Worm (Caenorhabditis elegans) whole organism, L3 larva: ENCODE results near the gene F01F1.15.

Experiments
- R02D3.7 ChIP-seq: fragments of 150-350 bp; optimal IDR thresholded peaks from 2 replicates; lab custom pipeline; 2014; ENCODE audit warnings: missing biosample characterization, missing genetic modification characterization
- ZK546.5 ChIP-seq: sonication (generic microtip); optimal IDR thresholded peaks from 2 replicates; lab custom pipeline; 2017; ENCODE audit warnings: missing biosample characterization, missing genetic modification characterization
- ceh-16 ChIP-seq: sonication (generic microtip); optimal IDR thresholded peaks from 2 replicates; lab custom pipeline; 2017; ENCODE audit warnings: missing biosample characterization, missing genetic modification characterization
- ceh-28 ChIP-seq: fragments of 150-350 bp; optimal IDR thresholded peaks from 2 replicates; lab custom pipeline; 2014; ENCODE audit warnings: missing biosample characterization, missing genetic modification reagents, missing genetic modification characterization
- ceh-82 ChIP-seq: fragments of 150-350 bp; optimal IDR thresholded peaks from 2 replicates; lab custom pipeline; 2014; ENCODE audit warnings: missing biosample characterization, missing genetic modification characterization
- ceh-9 ChIP-seq: sonication (generic microtip); optimal IDR thresholded peaks from 2 replicates; lab custom pipeline; 2018; ENCODE audit warnings: missing biosample characterization, missing genetic modification characterization
- daf-12 ChIP-seq: fragments of 150-350 bp; optimal IDR thresholded peaks from 2 replicates; lab custom pipeline; 2014; ENCODE audit warnings: missing biosample characterization, missing genetic modification reagents, missing genetic modification characterization
- egl-27 ChIP-seq: sonication (generic microtip); optimal IDR thresholded peaks from 4 replicates; lab custom pipeline; 2017; ENCODE audit warnings: missing biosample characterization, missing genetic modification reagents, missing genetic modification characterization
- elt-1 ChIP-seq: fragments of 150-350 bp; optimal IDR thresholded peaks from 2 replicates; lab custom pipeline; 2014; ENCODE audit warnings: missing biosample characterization, missing genetic modification characterization
- elt-2 ChIP-seq: sonication (generic microtip); optimal IDR thresholded peaks from 2 replicates; lab custom pipeline; 2016; ENCODE audit warnings: missing genetic modification reagents, mild to moderate bottlenecking, missing genetic modification characterization, missing compliant biosample characterization
- elt-3 ChIP-seq, 3 experiments: fragments of 150-350 bp in 1 of 3; sonication (generic microtip) in 2 of 3; optimal IDR thresholded peaks; 2 replicates in 2 of 3; 4 replicates in 1 of 3; lab custom pipeline; 2014 to 2017; ENCODE audit warnings: missing biosample characterization in 3 of 3, missing genetic modification characterization in 3 of 3
- eor-1 ChIP-seq, 2 experiments: fragments of 150-350 bp; optimal IDR thresholded peaks; 2 replicates each; lab custom pipeline; 2014 to 2018; ENCODE audit warnings: missing biosample characterization in 2 of 2, missing genetic modification characterization in 2 of 2
- fos-1 ChIP-seq: fragments of 150-350 bp; optimal IDR thresholded peaks from 2 replicates; lab custom pipeline; 2014; ENCODE audit warnings: missing biosample characterization, missing genetic modification characterization
- hmg-11 ChIP-seq: sonication (generic microtip); optimal IDR thresholded peaks from 2 replicates; lab custom pipeline; 2016; ENCODE audit warnings: missing genetic modification characterization, missing compliant biosample characterization
- jun-1 ChIP-seq: fragments of 150-350 bp; optimal IDR thresholded peaks from 2 replicates; lab custom pipeline; 2014; ENCODE audit warnings: missing biosample characterization, missing genetic modification reagents, missing genetic modification characterization
- lin-15B ChIP-seq: fragments of 150-350 bp; optimal IDR thresholded peaks from 2 replicates; lab custom pipeline; 2014; ENCODE audit warnings: missing biosample characterization, missing genetic modification characterization
- lin-39 ChIP-seq: fragments of 150-350 bp; optimal IDR thresholded peaks from 2 replicates; lab custom pipeline; 2018; ENCODE audit warnings: missing biosample characterization, missing genetic modification reagents, missing genetic modification characterization
- lsy-12 ChIP-seq: sonication (generic microtip); optimal IDR thresholded peaks from 2 replicates; lab custom pipeline; 2016; ENCODE audit warnings: mild to moderate bottlenecking, missing genetic modification characterization, missing compliant biosample characterization
- mdl-1 ChIP-seq: fragments of 150-350 bp; optimal IDR thresholded peaks from 2 replicates; lab custom pipeline; 2014; ENCODE audit warnings: missing biosample characterization, missing genetic modification characterization
- mml-1 ChIP-seq: fragments of 150-350 bp; sonication (generic microtip); optimal IDR thresholded peaks from 3 replicates; lab custom pipeline; 2014; ENCODE audit warnings: missing biosample characterization, missing genetic modification characterization
- nfya-1 ChIP-seq: sonication (generic microtip); optimal IDR thresholded peaks from 2 replicates; lab custom pipeline; 2017; ENCODE audit warnings: missing genetic modification characterization, mild to moderate bottlenecking, missing compliant biosample characterization, antibody characterized with exemption, moderate library complexity; ENCODE audit not compliant: insufficient read depth
- nhr-11 ChIP-seq: fragments of 150-350 bp; optimal IDR thresholded peaks from 2 replicates; lab custom pipeline; 2014; ENCODE audit warnings: missing biosample characterization, missing genetic modification characterization
- nhr-12 ChIP-seq: fragments of 150-350 bp; optimal IDR thresholded peaks from 2 replicates; lab custom pipeline; 2014; ENCODE audit warnings: missing biosample characterization, missing genetic modification characterization
- nhr-23 ChIP-seq: fragments of 150-350 bp; optimal IDR thresholded peaks from 2 replicates; lab custom pipeline; 2014; ENCODE audit warnings: missing biosample characterization, missing genetic modification reagents, missing genetic modification characterization
- nhr-43 ChIP-seq: sonication (generic microtip); optimal IDR thresholded peaks from 2 replicates; lab custom pipeline; 2016; ENCODE audit warnings: mild to moderate bottlenecking, missing genetic modification characterization, missing compliant biosample characterization; ENCODE audit not compliant: poor library complexity, severe bottlenecking
- nhr-76 ChIP-seq: fragments of 150-350 bp; sonication (generic microtip); optimal IDR thresholded peaks from 5 replicates; lab custom pipeline; 2014; ENCODE audit warnings: missing biosample characterization, missing genetic modification characterization
- nhr-77 ChIP-seq: fragments of 150-350 bp; optimal IDR thresholded peaks from 2 replicates; lab custom pipeline; 2014; ENCODE audit warnings: missing biosample characterization, missing genetic modification characterization
- pha-4 ChIP-seq: fragments of 150-350 bp; optimal IDR thresholded peaks from 2 replicates; lab custom pipeline; 2014; ENCODE audit warnings: missing biosample characterization, missing genetic modification reagents, missing genetic modification characterization
- pqm-1 ChIP-seq: fragments of 150-350 bp; optimal IDR thresholded peaks from 2 replicates; lab custom pipeline; 2017; ENCODE audit warnings: missing biosample characterization, missing genetic modification characterization, inconsistent platforms
- sea-2 ChIP-seq: fragments of 150-350 bp; sonication (generic microtip); optimal IDR thresholded peaks from 4 replicates; lab custom pipeline; 2014; ENCODE audit warnings: missing biosample characterization, missing genetic modification reagents, missing genetic modification characterization
- skn-1 ChIP-seq: fragments of 150-350 bp; optimal IDR thresholded peaks from 2 replicates; lab custom pipeline; 2014; ENCODE audit warnings: missing biosample characterization, missing genetic modification characterization
- tbx-2 ChIP-seq: sonication (generic microtip); optimal IDR thresholded peaks from 2 replicates; lab custom pipeline; 2016; ENCODE audit warnings: mild to moderate bottlenecking, missing genetic modification characterization, missing compliant biosample characterization
- unc-62 ChIP-seq: fragments of 150-350 bp; sonication (generic microtip); optimal IDR thresholded peaks from 4 replicates; lab custom pipeline; 2014; ENCODE audit warnings: missing biosample characterization, missing genetic modification reagents, missing genetic modification characterization
- zag-1 ChIP-seq: fragments of 150-350 bp; optimal IDR thresholded peaks from 2 replicates; lab custom pipeline; 2014; ENCODE audit warnings: missing biosample characterization, missing genetic modification characterization
- ztf-11 ChIP-seq: fragments of 150-350 bp; optimal IDR thresholded peaks from 2 replicates; lab custom pipeline; 2014; ENCODE audit warnings: missing biosample characterization, missing genetic modification characterization
- ztf-4 ChIP-seq: fragments of 150-350 bp; optimal IDR thresholded peaks from 2 replicates; lab custom pipeline; 2014; ENCODE audit warnings: missing biosample characterization, missing genetic modification characterization

The F01F1.15 gene

ce11 chrIII:5906059-5906458, 36.7 kb upstream of the F01F1.15 start, which contains the start of gene dpff-1:
TSS of gene dpff-1 (minus strand) at chrIII:5906346.
- TF ChIP-seq mdl-1 (tag; lab: Kevin White, UChicago): no peak
- TF ChIP-seq elt-3 (tag; optimal IDR thresholded peaks at IDR 0.05; lab: Kevin White, UChicago): no peak
- TF ChIP-seq ceh-9: no peak
- no peak for TF ChIP-seq ztf-11 (tag; lab: Kevin White, UChicago)
- TF ChIP-seq nhr-23 (tag; lab: Kevin White, UChicago): peak; percentile 10
- no peak for TF ChIP-seq nhr-12 (tag; lab: Kevin White, UChicago)
- no peak for TF ChIP-seq mml-1 (tag; lab: Kevin White, UChicago)
- no peak for TF ChIP-seq nhr-43 (tag; lab: Kevin White, UChicago)
- TF ChIP-seq skn-1 (tag; lab: Kevin White, UChicago): no peak
- peak; percentile 52 for TF ChIP-seq nfya-1 (tag; lab: Kevin White, UChicago)
- TF ChIP-seq ceh-28 (tag; lab: Kevin White, UChicago): peak; percentile 54
- peak; percentile 13 for TF ChIP-seq pha-4 (tag; lab: Kevin White, UChicago)
- TF ChIP-seq tbx-2 (tag; lab: Kevin White, UChicago): no peak
- TF ChIP-seq hmg-11 (tag; lab: Kevin White, UChicago): peak; percentile 61
- no peak for TF ChIP-seq lin-15B (tag; lab: Kevin White, UChicago)
- TF ChIP-seq lsy-12 (tag; lab: Kevin White, UChicago): no peak

ce11 chrIII:5902558-5902957, 33.2 kb upstream of the F01F1.15 start:
- TF ChIP-seq ztf-11 (tag; lab: Kevin White, UChicago) (no peak), lsy-12 (tag; lab: Kevin White, UChicago) (no peak), nhr-12 (tag; lab: Kevin White, UChicago) (no peak), egl-27 (tag; lab: Kevin White, UChicago) (no peak), R02D3.7 (tag; lab: Kevin White, UChicago) (no peak), daf-12 (tag; lab: Kevin White, UChicago) (no peak), nhr-77 (tag; lab: Kevin White, UChicago) (no peak), ceh-9 (no peak), nhr-43 (tag; lab: Kevin White, UChicago) (no peak), nhr-11 (tag; lab: Kevin White, UChicago) (no peak), fos-1 (tag; lab: Kevin White, UChicago) (no peak), zag-1 (tag; lab: Kevin White, UChicago) (no peak), nhr-76 (tag; lab: Kevin White, UChicago) (no peak), elt-3 (tag; optimal IDR thresholded peaks at IDR 0.05; lab: Kevin White, UChicago) (no peak), ceh-28 (tag; lab: Kevin White, UChicago) (no peak), skn-1 (tag; lab: Kevin White, UChicago) (no peak), lin-39 (tag; lab: Kevin White, UChicago) (no peak)

ce11 chrIII:5900709-5901108, 31.4 kb upstream of the F01F1.15 start:
- TF ChIP-seq elt-2 (tag; lab: Kevin White, UChicago): peak; percentile 26
- TF ChIP-seq pha-4 (tag; lab: Kevin White, UChicago): peak; percentile 50
- no peak for TF ChIP-seq zag-1 (tag; lab: Kevin White, UChicago)
- peak; percentile 4 for TF ChIP-seq hmg-11 (tag; lab: Kevin White, UChicago)
- peak; percentile 23 for TF ChIP-seq pqm-1 (tag; lab: Kevin White, UChicago)

- TF ChIP-seq ZK546.5 (tag; lab: Kevin White, UChicago) (no peak), elt-1 (tag; lab: Kevin White, UChicago) (no peak), nhr-11 (tag; lab: Kevin White, UChicago) (no peak), sea-2 (GFP tag; lab: Kevin White, UChicago) (no peak), ztf-4 (tag; lab: Kevin White, UChicago) (no peak), nfya-1 (tag; lab: Kevin White, UChicago) (no peak), jun-1 (tag; lab: Kevin White, UChicago) (no peak), fos-1 (tag; lab: Kevin White, UChicago) (no peak), eor-1 (tag; optimal IDR thresholded peaks at IDR 0.05; lab: Kevin White, UChicago) (no peak), skn-1 (tag; lab: Kevin White, UChicago) (no peak), lsy-12 (tag; lab: Kevin White, UChicago) (no peak), nhr-43 (tag; lab: Kevin White, UChicago) (no peak), R02D3.7 (tag; lab: Kevin White, UChicago) (no peak), ceh-82 (tag; lab: Kevin White, UChicago) (no peak), ceh-16 (tag; lab: Kevin White, UChicago) (no peak), unc-62 (GFP tag; lab: Kevin White, UChicago) (no peak)
These were observed 29.3 kb upstream of the F01F1.15 start for ce11 chrIII:5898631-5899030.
